Comparison of ENCODE assay signal across 4 worm cellular contexts in genomic region chrIII:5308278-5308677, ce11.
TF ChIP-seq lines count a peak whose summit lies in the region.

mog-3 (plus strand) TSS chrIII:5308596.

TF ChIP-seq in whole organism, L2 larva, 48 proteins besides CTCF, POLR2A, EP300 and RAD21:
- TF ChIP-seq sma-9 (GFP tag; optimal IDR thresholded peaks at IDR 0.05; lab: Kevin White, UChicago) (peak; percentile 74), sma-9 (tag; optimal IDR thresholded peaks at IDR 0.05; lab: Kevin White, UChicago) (no peak), nhr-10 (tag; optimal IDR thresholded peaks at IDR 0.05; lab: Kevin White, UChicago) (no peak), ama-1 (optimal IDR thresholded peaks at IDR 0.05; lab: Kevin White, UChicago) (peak; percentile 54), sma-3 (GFP tag; optimal IDR thresholded peaks at IDR 0.05; lab: Kevin White, UChicago) (peak; percentile 55), lsy-2 (tag; optimal IDR thresholded peaks at IDR 0.05; lab: Kevin White, UChicago) (peak; percentile 36 to 77), nhr-129 (tag; optimal IDR thresholded peaks at IDR 0.05; lab: Kevin White, UChicago) (peak; percentile 35), ceh-82 (tag; optimal IDR thresholded peaks at IDR 0.05; lab: Kevin White, UChicago) (no peak), mbf-1 (tag; optimal IDR thresholded peaks at IDR 0.05; lab: Kevin White, UChicago) (no peak), nhr-25 (tag; optimal IDR thresholded peaks at IDR 0.05; lab: Kevin White, UChicago) (peak; percentile 45), ztf-4 (tag; optimal IDR thresholded peaks at IDR 0.05; lab: Kevin White, UChicago) (no peak), nhr-21 (tag; optimal IDR thresholded peaks at IDR 0.05; lab: Kevin White, UChicago) (peak; percentile 20), gmeb-1 (tag; optimal IDR thresholded peaks at IDR 0.05; lab: Kevin White, UChicago) (peak; percentile 93), lin-11 (tag; optimal IDR thresholded peaks at IDR 0.05; lab: Kevin White, UChicago) (peak; percentile 52), lin-13 (GFP tag; optimal IDR thresholded peaks at IDR 0.05; lab: Kevin White, UChicago) (peak; percentile 52), unc-55 (GFP tag; optimal IDR thresholded peaks at IDR 0.05; lab: Kevin White, UChicago) (peak; percentile 76), F13H6.1 (tag; optimal IDR thresholded peaks at IDR 0.05; lab: Kevin White, UChicago) (peak; percentile 66), sem-4 (tag; optimal IDR thresholded peaks at IDR 0.05; lab: Kevin White, UChicago) (no peak), crh-2 (tag; optimal IDR thresholded peaks at IDR 0.05; lab: Kevin White, UChicago) (peak; percentile 62), peb-1 (tag; optimal IDR thresholded peaks at IDR 0.05; lab: Kevin White, UChicago) (no peak), C34F6.9 (tag; optimal IDR thresholded peaks at IDR 0.05; lab: Kevin White, UChicago) (peak; percentile 75), fos-1 (tag; optimal IDR thresholded peaks at IDR 0.05; lab: Kevin White, UChicago) (peak; percentile 9)

TF ChIP-seq in whole organism, L4 larva, 104 proteins besides CTCF, POLR2A, EP300 and RAD21 (continues in another document):
- no peak for TF ChIP-seq F37D6.2 (tag; optimal IDR thresholded peaks at IDR 0.05; lab: Kevin White, UChicago)
- no peak for TF ChIP-seq ceh-32 (tag; optimal IDR thresholded peaks at IDR 0.05; lab: Kevin White, UChicago; ENCODE audit: poor library complexity)
- TF ChIP-seq nhr-77 (tag; optimal IDR thresholded peaks at IDR 0.05; lab: Kevin White, UChicago), result no peak
- TF ChIP-seq php-3 (GFP tag; IDR thresholded peaks at IDR 0.05; lab: Robert Waterston, UW), result no peak
- peak; percentile 98 for TF ChIP-seq mes-2 (tag; optimal IDR thresholded peaks at IDR 0.05; lab: Kevin White, UChicago; ENCODE audit: poor library complexity, severe bottlenecking)
- peak; percentile 47 for TF ChIP-seq aha-1 (tag; lab: Kevin White, UChicago)
- no peak for TF ChIP-seq F49E8.2 (tag; optimal IDR thresholded peaks at IDR 0.05; lab: Kevin White, UChicago; ENCODE audit: borderline replicate concordance)
- no peak for TF ChIP-seq ceh-62 (tag; optimal IDR thresholded peaks at IDR 0.05; lab: Kevin White, UChicago)
- TF ChIP-seq sdz-12 (GFP tag; optimal IDR thresholded peaks at IDR 0.05; lab: Kevin White, UChicago), result no peak
- no peak for TF ChIP-seq nhr-11 (tag; optimal IDR thresholded peaks at IDR 0.05; lab: Kevin White, UChicago)
- TF ChIP-seq daf-12 (tag; optimal IDR thresholded peaks at IDR 0.05; lab: Kevin White, UChicago), result no peak
- no peak for TF ChIP-seq tra-1 (GFP tag; IDR thresholded peaks at IDR 0.05; lab: Robert Waterston, UW)
- TF ChIP-seq zip-11 (GFP tag; IDR thresholded peaks at IDR 0.05; lab: Robert Waterston, UW), result no peak
- no peak for TF ChIP-seq pha-4 (GFP tag; IDR thresholded peaks at IDR 0.05; lab: Robert Waterston, UW)
- no peak for TF ChIP-seq pha-4 (tag; optimal IDR thresholded peaks at IDR 0.05; lab: Kevin White, UChicago)
- no peak for TF ChIP-seq mdl-1 (tag; optimal IDR thresholded peaks at IDR 0.05; lab: Kevin White, UChicago)
- TF ChIP-seq vab-7 (GFP tag; IDR thresholded peaks at IDR 0.05; lab: Robert Waterston, UW), result no peak
- TF ChIP-seq attf-4 (tag; optimal IDR thresholded peaks at IDR 0.05; lab: Kevin White, UChicago), result no peak
- TF ChIP-seq nhr-42 (GFP tag; IDR thresholded peaks at IDR 0.05; lab: Robert Waterston, UW), result no peak
- no peak for TF ChIP-seq Y75B8A.6 (GFP tag; IDR thresholded peaks at IDR 0.05; lab: Robert Waterston, UW)
- TF ChIP-seq ceh-44 (GFP tag; IDR thresholded peaks at IDR 0.05; lab: Robert Waterston, UW), result no peak
- no peak for TF ChIP-seq ztf-11 (tag; optimal IDR thresholded peaks at IDR 0.05; lab: Kevin White, UChicago)
- TF ChIP-seq tag-97 (GFP tag; IDR thresholded peaks at IDR 0.05; lab: Robert Waterston, UW), result no peak
- TF ChIP-seq nhr-76 (tag; optimal IDR thresholded peaks at IDR 0.05; lab: Kevin White, UChicago), result no peak
- no peak for TF ChIP-seq R02D3.7 (tag; optimal IDR thresholded peaks at IDR 0.05; lab: Kevin White, UChicago)
- TF ChIP-seq skn-1 (tag; optimal IDR thresholded peaks at IDR 0.05; lab: Kevin White, UChicago), result no peak

TF ChIP-seq in whole organism, late embryonic, 69 proteins besides CTCF, POLR2A, EP300 and RAD21 (continues in another document):
- TF ChIP-seq ahr-1 (tag; optimal IDR thresholded peaks at IDR 0.05; lab: Kevin White, UChicago) (peak; percentile 3), hlh-30 (tag; optimal IDR thresholded peaks at IDR 0.05; lab: Kevin White, UChicago; ENCODE audit: insufficient read depth) (peak; percentile 12), ceh-9 (tag; optimal IDR thresholded peaks at IDR 0.05; lab: Kevin White, UChicago) (no peak), lim-6 (tag; optimal IDR thresholded peaks at IDR 0.05; lab: Kevin White, UChicago) (peak; percentile 82), nhr-11 (tag; optimal IDR thresholded peaks at IDR 0.05; lab: Kevin White, UChicago) (no peak), ref-2 (tag; optimal IDR thresholded peaks at IDR 0.05; lab: Kevin White, UChicago) (peak; percentile 78), tbx-2 (tag; optimal IDR thresholded peaks at IDR 0.05; lab: Kevin White, UChicago) (peak; percentile 91), syd-9 (tag; optimal IDR thresholded peaks at IDR 0.05; lab: Kevin White, UChicago) (no peak), pha-4 (tag; optimal IDR thresholded peaks at IDR 0.05; lab: Kevin White, UChicago) (no peak), F13H6.1 (tag; optimal IDR thresholded peaks at IDR 0.05; lab: Kevin White, UChicago) (peak; percentile 59), sox-2 (GFP tag; IDR thresholded peaks at IDR 0.05; lab: Robert Waterston, UW) (no peak), hlh-6 (tag; optimal IDR thresholded peaks at IDR 0.05; lab: Kevin White, UChicago) (peak; percentile 44), pax-1 (tag; optimal IDR thresholded peaks at IDR 0.05; lab: Kevin White, UChicago) (no peak), npax-4 (tag; optimal IDR thresholded peaks at IDR 0.05; lab: Kevin White, UChicago) (no peak), unc-3 (GFP tag; conservative IDR thresholded peaks at IDR 0.05; lab: Robert Waterston, UW) (peak; percentile 32; the same call in 1 of the 2 replicates), unc-3 (tag; optimal IDR thresholded peaks at IDR 0.05; lab: Kevin White, UChicago) (no peak), K09A11.1 (tag; optimal IDR thresholded peaks at IDR 0.05; lab: Kevin White, UChicago; ENCODE audit: insufficient read depth) (no peak), pha-2 (tag; optimal IDR thresholded peaks at IDR 0.05; lab: Kevin White, UChicago) (no peak), ttx-3 (tag; optimal IDR thresholded peaks at IDR 0.05; lab: Kevin White, UChicago) (peak; percentile 23), ceh-31 (tag; optimal IDR thresholded peaks at IDR 0.05; lab: Kevin White, UChicago) (peak; percentile 97), dve-1 (tag; optimal IDR thresholded peaks at IDR 0.05; lab: Kevin White, UChicago) (no peak), elt-2 (tag; optimal IDR thresholded peaks at IDR 0.05; lab: Kevin White, UChicago) (peak; percentile 64), dmd-4 (tag; optimal IDR thresholded peaks at IDR 0.05; lab: Kevin White, UChicago; ENCODE audit: borderline replicate concordance) (no peak), mec-3 (tag; optimal IDR thresholded peaks at IDR 0.05; lab: Kevin White, UChicago; ENCODE audit: borderline replicate concordance) (peak; percentile 88), hlh-8 (tag; optimal IDR thresholded peaks at IDR 0.05; lab: Kevin White, UChicago) (peak; percentile 87), ets-4 (tag; optimal IDR thresholded peaks at IDR 0.05; lab: Kevin White, UChicago) (peak; percentile 100)

TF ChIP-seq in whole organism, mixed stage, embryonic, 35 proteins besides CTCF, POLR2A, EP300 and RAD21 (continues in another document):
- TF ChIP-seq lsy-2 (tag; optimal IDR thresholded peaks at IDR 0.05; lab: Kevin White, UChicago) (peak; percentile 58), mls-2 (tag; optimal IDR thresholded peaks at IDR 0.05; lab: Kevin White, UChicago) (no peak), hlh-1 (tag; optimal IDR thresholded peaks at IDR 0.05; lab: Kevin White, UChicago) (peak; percentile 27), elt-1 (tag; optimal IDR thresholded peaks at IDR 0.05; lab: Kevin White, UChicago; ENCODE audit: borderline replicate concordance, insufficient read depth) (no peak), sem-2 (GFP tag; optimal IDR thresholded peaks at IDR 0.05; lab: Kevin White, UChicago) (no peak), tbx-8 (GFP tag; optimal IDR thresholded peaks at IDR 0.05; lab: Kevin White, UChicago) (no peak), zip-8 (tag; optimal IDR thresholded peaks at IDR 0.05; lab: Kevin White, UChicago) (peak; percentile 87), elt-3 (tag; optimal IDR thresholded peaks at IDR 0.05; lab: Kevin White, UChicago) (no peak), ceh-43 (GFP tag; optimal IDR thresholded peaks at IDR 0.05; lab: Kevin White, UChicago) (no peak), nhr-28 (tag; optimal IDR thresholded peaks at IDR 0.05; lab: Kevin White, UChicago) (no peak), nhr-237 (tag; optimal IDR thresholded peaks at IDR 0.05; lab: Kevin White, UChicago) (no peak), nhr-76 (tag; optimal IDR thresholded peaks at IDR 0.05; lab: Kevin White, UChicago) (no peak), ham-2 (GFP tag; optimal IDR thresholded peaks at IDR 0.05; lab: Kevin White, UChicago) (peak; percentile 12), mab-5 (tag; optimal IDR thresholded peaks at IDR 0.05; lab: Kevin White, UChicago) (no peak), sptf-1 (tag; optimal IDR thresholded peaks at IDR 0.05; lab: Kevin White, UChicago) (peak; percentile 56), lin-32 (GFP tag; optimal IDR thresholded peaks at IDR 0.05; lab: Kevin White, UChicago) (peak; percentile 6), blmp-1 (tag; optimal IDR thresholded peaks at IDR 0.05; lab: Kevin White, UChicago) (no peak), pha-4 (tag; optimal IDR thresholded peaks at IDR 0.05; lab: Kevin White, UChicago) (peak; percentile 25), flh-1 (GFP tag; optimal IDR thresholded peaks at IDR 0.05; lab: Kevin White, UChicago) (no peak), ceh-83 (GFP tag; optimal IDR thresholded peaks at IDR 0.05; lab: Kevin White, UChicago) (no peak), lin-13 (tag; optimal IDR thresholded peaks at IDR 0.05; lab: Kevin White, UChicago) (peak; percentile 29), ces-1 (GFP tag; optimal IDR thresholded peaks at IDR 0.05; lab: Kevin White, UChicago) (peak; percentile 58), ceh-39 (tag; optimal IDR thresholded peaks at IDR 0.05; lab: Kevin White, UChicago) (peak; percentile 40), nhr-2 (tag; optimal IDR thresholded peaks at IDR 0.05; lab: Kevin White, UChicago) (peak; percentile 79), drap-1 (GFP tag; optimal IDR thresholded peaks at IDR 0.05; lab: Kevin White, UChicago) (no peak), bed-3 (GFP tag; optimal IDR thresholded peaks at IDR 0.05; lab: Kevin White, UChicago) (no peak), cnd-1 (tag; optimal IDR thresholded peaks at IDR 0.05; lab: Kevin White, UChicago) (peak; percentile 30), unc-39 (tag; optimal IDR thresholded peaks at IDR 0.05; lab: Kevin White, UChicago) (no peak), unc-62 (GFP tag; optimal IDR thresholded peaks at IDR 0.05; lab: Kevin White, UChicago) (no peak), snpc-4 (tag; optimal IDR thresholded peaks at IDR 0.05; lab: Kevin White, UChicago) (no peak), ztf-11 (tag; optimal IDR thresholded peaks at IDR 0.05; lab: Kevin White, UChicago) (no peak)
